Worm (Caenorhabditis elegans) whole organism, mixed stage, embryonic: ENCODE measurements around the gene prx-10.
A peak's percentile ranks its signal among the peaks of the same experiment; 100 is the strongest.

Experiments used
- M03D4.4 ChIP-seq: sonication (generic microtip); optimal IDR thresholded peaks from 2 replicates; lab custom pipeline; 2017; ENCODE audit warnings: mild to moderate bottlenecking, missing genetic modification characterization, missing compliant biosample characterization
- bed-3 ChIP-seq: fragments of 200-800 bp; sonication (Bioruptor generic); optimal IDR thresholded peaks from 3 replicates; lab custom pipeline; 2018; ENCODE audit warnings: mild to moderate bottlenecking, missing genetic modification characterization, moderate library complexity, missing compliant biosample characterization
- blmp-1 ChIP-seq: fragments of 150-350 bp; optimal IDR thresholded peaks from 2 replicates; lab custom pipeline; 2014; ENCODE audit warnings: missing biosample characterization, missing genetic modification characterization
- ceh-39 ChIP-seq: fragments of 150-350 bp; optimal IDR thresholded peaks from 2 replicates; lab custom pipeline; 2014; ENCODE audit warnings: missing biosample characterization, missing genetic modification characterization
- ceh-43 ChIP-seq: fragments of 200-800 bp; sonication (Bioruptor generic); optimal IDR thresholded peaks from 2 replicates; lab custom pipeline; 2018; ENCODE audit warnings: mild to moderate bottlenecking, missing genetic modification characterization, moderate library complexity, missing compliant biosample characterization
- ceh-83 ChIP-seq: fragments of 200-800 bp; sonication (Bioruptor generic); optimal IDR thresholded peaks from 2 replicates; lab custom pipeline; 2018; ENCODE audit warnings: mild to moderate bottlenecking, missing genetic modification characterization, missing compliant biosample characterization
- ces-1 ChIP-seq: fragments of 150-350 bp; optimal IDR thresholded peaks from 2 replicates; lab custom pipeline; 2014; ENCODE audit warnings: missing biosample characterization, missing genetic modification reagents, missing genetic modification characterization
- cnd-1 ChIP-seq: fragments of 200-800 bp; sonication (Bioruptor generic); optimal IDR thresholded peaks from 2 replicates; lab custom pipeline; 2018; ENCODE audit warnings: mild to moderate bottlenecking, missing genetic modification characterization, missing compliant biosample characterization
- drap-1 ChIP-seq: fragments of 200-800 bp; sonication (Bioruptor generic); optimal IDR thresholded peaks from 3 replicates; lab custom pipeline; 2018; ENCODE audit warnings: mild to moderate bottlenecking, missing genetic modification characterization, missing compliant biosample characterization
- elt-1 ChIP-seq: sonication (generic microtip); optimal IDR thresholded peaks from 2 replicates; lab custom pipeline; 2017; ENCODE audit warnings: missing genetic modification characterization, mild to moderate bottlenecking, missing compliant biosample characterization, antibody characterized with exemption, moderate library complexity, borderline replicate concordance; ENCODE audit not compliant: insufficient read depth
- elt-3 ChIP-seq: fragments of 150-350 bp; optimal IDR thresholded peaks from 2 replicates; lab custom pipeline; 2014; ENCODE audit warnings: missing biosample characterization, missing genetic modification characterization
- flh-1 ChIP-seq: fragments of 200-800 bp; sonication (Bioruptor generic); optimal IDR thresholded peaks from 2 replicates; lab custom pipeline; 2018; ENCODE audit warnings: mild to moderate bottlenecking, missing genetic modification characterization, moderate library complexity, missing compliant biosample characterization
- ham-2 ChIP-seq: fragments of 200-800 bp; sonication (Bioruptor generic); optimal IDR thresholded peaks from 2 replicates; lab custom pipeline; 2018; ENCODE audit warnings: mild to moderate bottlenecking, missing genetic modification characterization, missing compliant biosample characterization
- hlh-1 ChIP-seq: fragments of 150-350 bp; optimal IDR thresholded peaks from 2 replicates; lab custom pipeline; 2014; ENCODE audit warnings: missing biosample characterization, missing genetic modification reagents, missing genetic modification characterization
- lin-13 ChIP-seq: fragments of 150-350 bp; optimal IDR thresholded peaks from 2 replicates; lab custom pipeline; 2014; ENCODE audit warnings: missing biosample characterization, missing genetic modification characterization
- lin-32 ChIP-seq: fragments of 200-800 bp; sonication (Bioruptor generic); optimal IDR thresholded peaks from 2 replicates; lab custom pipeline; 2018; ENCODE audit warnings: mild to moderate bottlenecking, missing genetic modification characterization, missing compliant biosample characterization
- lsy-2 ChIP-seq: fragments of 150-350 bp; optimal IDR thresholded peaks from 2 replicates; lab custom pipeline; 2014; ENCODE audit warnings: missing biosample characterization, missing genetic modification characterization
- mab-5 ChIP-seq: fragments of 150-350 bp; optimal IDR thresholded peaks from 2 replicates; lab custom pipeline; 2014; ENCODE audit warnings: missing biosample characterization, missing genetic modification characterization
- mep-1 ChIP-seq: fragments of 150-350 bp; optimal IDR thresholded peaks from 2 replicates; lab custom pipeline; 2017; ENCODE audit warnings: missing biosample characterization, missing genetic modification reagents, missing genetic modification characterization, inconsistent platforms
- mls-2 ChIP-seq: sonication (generic microtip); optimal IDR thresholded peaks from 2 replicates; lab custom pipeline; 2016; ENCODE audit warnings: mild to moderate bottlenecking, missing genetic modification characterization, moderate library complexity, missing compliant biosample characterization
- nhr-12 ChIP-seq: fragments of 150-350 bp; optimal IDR thresholded peaks from 2 replicates; lab custom pipeline; 2014; ENCODE audit warnings: missing biosample characterization, missing genetic modification characterization
- nhr-2 ChIP-seq: fragments of 150-350 bp; optimal IDR thresholded peaks from 2 replicates; lab custom pipeline; 2014; ENCODE audit warnings: missing biosample characterization, missing genetic modification characterization
- nhr-237 ChIP-seq: fragments of 150-350 bp; optimal IDR thresholded peaks from 2 replicates; lab custom pipeline; 2014; ENCODE audit warnings: missing biosample characterization, missing genetic modification characterization
- nhr-28 ChIP-seq: fragments of 150-350 bp; optimal IDR thresholded peaks from 2 replicates; lab custom pipeline; 2014; ENCODE audit warnings: missing biosample characterization, missing genetic modification characterization
- nhr-76 ChIP-seq: sonication (generic microtip); optimal IDR thresholded peaks from 2 replicates; lab custom pipeline; 2017; ENCODE audit warnings: missing biosample characterization, missing genetic modification characterization
- pha-4 ChIP-seq: fragments of 150-350 bp; optimal IDR thresholded peaks from 2 replicates; lab custom pipeline; 2018; ENCODE audit warnings: missing biosample characterization, missing genetic modification reagents, missing genetic modification characterization
- sem-2 ChIP-seq: fragments of 200-800 bp; sonication (Bioruptor generic); optimal IDR thresholded peaks from 2 replicates; lab custom pipeline; 2018; ENCODE audit warnings: mild to moderate bottlenecking, missing genetic modification characterization, missing compliant biosample characterization
- snpc-4 ChIP-seq: fragments of 150-350 bp; optimal IDR thresholded peaks from 2 replicates; lab custom pipeline; 2014; ENCODE audit warnings: missing biosample characterization, missing genetic modification characterization
- sptf-1 ChIP-seq: sonication (generic microtip); optimal IDR thresholded peaks from 2 replicates; lab custom pipeline; 2017; ENCODE audit warnings: mild to moderate bottlenecking, missing genetic modification characterization, moderate library complexity, missing compliant biosample characterization
- tbx-8 ChIP-seq: fragments of 200-800 bp; sonication (Bioruptor generic); optimal IDR thresholded peaks from 2 replicates; lab custom pipeline; 2018; ENCODE audit warnings: mild to moderate bottlenecking, missing genetic modification characterization, moderate library complexity, missing compliant biosample characterization
- unc-120 ChIP-seq: sonication (generic microtip); optimal IDR thresholded peaks from 2 replicates; lab custom pipeline; 2017; ENCODE audit warnings: missing genetic modification characterization, missing compliant biosample characterization; ENCODE audit not compliant: poor library complexity, severe bottlenecking
- unc-39 ChIP-seq: fragments of 150-350 bp; optimal IDR thresholded peaks from 2 replicates; lab custom pipeline; 2014; ENCODE audit warnings: missing biosample characterization, missing genetic modification characterization
- unc-62 ChIP-seq: fragments of 150-350 bp; optimal IDR thresholded peaks from 2 replicates; lab custom pipeline; 2014; ENCODE audit warnings: missing biosample characterization, missing genetic modification reagents, missing genetic modification characterization
- zip-8 ChIP-seq: fragments of 150-350 bp; optimal IDR thresholded peaks from 2 replicates; lab custom pipeline; 2014; ENCODE audit warnings: missing biosample characterization, missing genetic modification characterization
- ztf-11 ChIP-seq: fragments of 150-350 bp; optimal IDR thresholded peaks from 2 replicates; lab custom pipeline; 2014; ENCODE audit warnings: missing biosample characterization, missing genetic modification characterization

Gene prx-10

ce11 chrIII:5227831-5228467 is 8.3 kb upstream of the prx-10 start, which contains the start of the genes C34E10.12, C34E10.10 and atp-2:
Gene C34E10.12 (minus strand): TSS chrIII:5227881.
Gene C34E10.10 (minus strand): TSS chrIII:5227884.
Gene atp-2 (plus strand): TSS chrIII:5228417.
- no peak for TF ChIP-seq elt-3
- TF ChIP-seq nhr-76 (tag; lab: Kevin White, UChicago), result no peak
- no peak for TF ChIP-seq snpc-4
- peak; percentile 61 for TF ChIP-seq ces-1
- TF ChIP-seq tbx-8, result peak; percentile 4
- no peak for TF ChIP-seq zip-8 (tag; lab: Kevin White, UChicago)
- TF ChIP-seq ztf-11 (tag; lab: Kevin White, UChicago), result no peak
- TF ChIP-seq lsy-2 (tag; lab: Kevin White, UChicago), result peak; percentile 84
- no peak for TF ChIP-seq bed-3
- peak; percentile 59 for TF ChIP-seq lin-13 (tag; lab: Kevin White, UChicago)
- TF ChIP-seq pha-4 (tag; lab: Kevin White, UChicago), result peak; percentile 61
- no peak for TF ChIP-seq cnd-1 (tag; lab: Kevin White, UChicago)
- TF ChIP-seq sem-2 (GFP tag; lab: Kevin White, UChicago), result no peak
- TF ChIP-seq hlh-1 (tag; lab: Kevin White, UChicago), result peak; percentile 48
- no peak for TF ChIP-seq blmp-1
- TF ChIP-seq nhr-28 (tag; lab: Kevin White, UChicago), result no peak
- TF ChIP-seq unc-39 (tag; lab: Kevin White, UChicago), result no peak
- TF ChIP-seq ceh-83 (GFP tag; lab: Kevin White, UChicago), result no peak
- TF ChIP-seq mab-5 (tag; lab: Kevin White, UChicago), result no peak
- peak; percentile 22 for TF ChIP-seq unc-62 (GFP tag; lab: Kevin White, UChicago)
- TF ChIP-seq flh-1 (GFP tag; lab: Kevin White, UChicago), result no peak
- TF ChIP-seq nhr-2 (tag; lab: Kevin White, UChicago), result no peak
- no peak for TF ChIP-seq ceh-43 (GFP tag; lab: Kevin White, UChicago)
- TF ChIP-seq lin-32 (GFP tag; lab: Kevin White, UChicago), result no peak
- peak; percentile 92 for TF ChIP-seq mep-1 (tag; lab: Kevin White, UChicago)
- peak; percentile 90 for TF ChIP-seq ham-2 (GFP tag; lab: Kevin White, UChicago)
- TF ChIP-seq drap-1, result peak; percentile 18
- TF ChIP-seq nhr-12 (tag; lab: Kevin White, UChicago), result no peak
- TF ChIP-seq ceh-39 (tag; lab: Kevin White, UChicago), result peak; percentile 50
- TF ChIP-seq mls-2 (tag; lab: Kevin White, UChicago), result no peak
- peak; percentile 80 for TF ChIP-seq unc-120 (tag; lab: Kevin White, UChicago)
- no peak for TF ChIP-seq elt-1 (tag; lab: Kevin White, UChicago)
- peak; percentile 66 for TF ChIP-seq sptf-1 (tag; lab: Kevin White, UChicago)
- TF ChIP-seq nhr-237 (tag; lab: Kevin White, UChicago), result peak; percentile 80
- TF ChIP-seq M03D4.4, result no peak

ce11 chrIII:5228839-5229238 is 7.4 kb upstream of the prx-10 start:
- no peak for TF ChIP-seq nhr-2 (tag; lab: Kevin White, UChicago)
- no peak for TF ChIP-seq bed-3
- TF ChIP-seq ceh-43 (GFP tag; lab: Kevin White, UChicago), result no peak
- TF ChIP-seq drap-1, result no peak

ce11 chrIII:5229511-5230250 is 6.5 kb upstream of the prx-10 start:
- TF ChIP-seq ces-1 (no peak), ceh-83 (GFP tag; lab: Kevin White, UChicago) (no peak), snpc-4 (no peak), lin-13 (tag; lab: Kevin White, UChicago) (no peak), zip-8 (tag; lab: Kevin White, UChicago) (no peak), M03D4.4 (no peak)
- TF ChIP-seq, all 35 proteins: peak for 0
